Worm (Caenorhabditis elegans) whole organism, L2 larva: ENCODE results near the gene T28D6.3.

Experiments
- mdl-1 ChIP-seq, 2 experiments: fragments of 150-350 bp in 1 of 2; sonication (generic microtip) in 1 of 2; optimal IDR thresholded peaks; 2 replicates each; lab custom pipeline; 2017; ENCODE audit warnings: missing biosample characterization in 2 of 2, missing genetic modification characterization in 2 of 2
- skn-1 ChIP-seq: sonication (generic microtip); optimal IDR thresholded peaks from 2 replicates; lab custom pipeline; 2017; ENCODE audit warnings: missing biosample characterization, missing genetic modification characterization

DNA sequence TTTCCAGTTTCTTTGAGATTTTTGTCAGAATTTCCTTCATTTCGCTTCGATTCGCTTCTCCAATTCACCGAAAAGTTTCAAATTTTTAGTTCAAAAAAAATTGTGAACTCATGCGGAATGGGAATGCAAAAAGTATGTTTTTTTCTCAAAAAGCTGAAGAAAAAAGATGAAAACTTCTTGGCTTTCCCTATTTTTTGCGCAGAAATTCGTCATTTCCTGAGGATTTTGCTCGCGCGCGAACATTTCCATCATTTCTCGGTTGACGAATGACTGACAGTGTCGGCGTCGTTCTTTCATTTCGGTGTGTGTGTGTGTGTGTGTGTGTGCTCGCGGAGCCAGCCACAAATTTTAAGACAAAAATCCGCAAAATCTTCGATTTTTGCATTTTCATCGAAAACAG lies 34.3 kb upstream of the T28D6.3 start:
- TF ChIP-seq mdl-1 (tag; optimal IDR thresholded peaks at IDR 0.05; lab: Kevin White, UChicago) (no peak), skn-1 (tag; lab: Kevin White, UChicago) (no peak)
